Worm (Caenorhabditis elegans): ENCODE measurements around the gene F22E5.17.
"Not testable (repeated sequence)": the region's sequence is repeated elsewhere in the genome, so short reads cannot be mapped to it uniquely, and the experiment has no call there.

DNA sequence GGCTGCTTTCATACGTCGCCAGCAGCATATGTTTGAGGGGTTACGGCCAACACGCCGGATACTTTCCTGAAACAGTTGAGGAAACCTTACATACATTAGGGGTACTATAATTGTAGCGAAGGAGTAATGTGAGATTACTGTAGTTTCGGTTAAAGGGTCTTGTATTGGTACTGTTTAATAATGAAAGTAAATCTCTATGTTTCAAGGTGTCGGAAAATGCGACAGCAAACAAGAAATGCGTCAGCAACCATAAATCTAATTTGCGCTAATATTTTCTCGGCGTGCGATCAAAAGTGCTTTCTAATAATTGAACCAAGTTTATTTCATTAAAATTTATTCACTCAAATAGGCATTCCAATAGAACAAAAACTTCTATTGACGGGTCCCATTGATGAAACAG lies 5.5 kb upstream of the F22E5.17 start, which contains the start of gene sri-57:
- TF ChIP-seq tbx-2 (tag; optimal IDR thresholded peaks at IDR 0.05); ama-1 (optimal IDR thresholded peaks at IDR 0.05); fkh-10 (GFP tag; optimal IDR thresholded peaks at IDR 0.05); C08G9.2 (tag; optimal IDR thresholded peaks at IDR 0.05); pqm-1 (tag; optimal IDR thresholded peaks at IDR 0.05); hlh-30 (tag; optimal IDR thresholded peaks at IDR 0.05; ENCODE audit: insufficient read depth); K09A11.1 (tag; optimal IDR thresholded peaks at IDR 0.05; ENCODE audit: insufficient read depth); pha-4 (tag; optimal IDR thresholded peaks at IDR 0.05); pag-3 (tag; optimal IDR thresholded peaks at IDR 0.05; ENCODE audit: borderline replicate concordance); nhr-11 (tag; optimal IDR thresholded peaks at IDR 0.05); unc-86 (tag; optimal IDR thresholded peaks at IDR 0.05); ceh-14 (tag; optimal IDR thresholded peaks at IDR 0.05): not testable (repeated sequence)
